Worm (Caenorhabditis elegans) whole organism, early embryonic: ENCODE measurements around the gene T28C12.2.

Source experiments
- B0310.2 ChIP-seq: sonication (generic microtip); optimal IDR thresholded peaks from 2 replicates; lab custom pipeline; 2016; ENCODE audit warnings: mild to moderate bottlenecking, missing genetic modification characterization, missing compliant biosample characterization
- aly-1 ChIP-seq: sonication (generic microtip); optimal IDR thresholded peaks from 2 replicates; lab custom pipeline; 2016; ENCODE audit warnings: missing genetic modification characterization, missing compliant biosample characterization
- ama-1 ChIP-seq: fragments of 150-350 bp; optimal IDR thresholded peaks from 2 replicates; lab custom pipeline; 2014
- ceh-36 ChIP-seq: sonication (generic microtip); optimal IDR thresholded peaks from 2 replicates; lab custom pipeline; 2016; ENCODE audit warnings: missing genetic modification characterization, inconsistent platforms, missing compliant biosample characterization
- ets-7 ChIP-seq: sonication (generic microtip); optimal IDR thresholded peaks from 2 replicates; lab custom pipeline; 2016; ENCODE audit warnings: missing genotype, missing genetic modification characterization, missing compliant biosample characterization
- flt-1 ChIP-seq: fragments of 200-800 bp; sonication (Bioruptor generic); IDR thresholded peaks from 2 replicates; pipeline ENCODE4 v1.3.6; 2022; ENCODE audit warnings: missing genetic modification characterization, missing compliant biosample characterization
- hmg-4 ChIP-seq: fragments of 200-800 bp; sonication (Bioruptor generic); optimal IDR thresholded peaks from 2 replicates; lab custom pipeline; 2018; ENCODE audit warnings: mild to moderate bottlenecking, missing genetic modification characterization, missing compliant biosample characterization
- scrt-1 ChIP-seq: fragments of 200-800 bp; sonication (Bioruptor generic); IDR thresholded peaks from 2 replicates; pipeline ENCODE4 v1.3.6; 2022; ENCODE audit warnings: missing genetic modification characterization, missing compliant biosample characterization
- tbx-11 ChIP-seq: fragments of 200-800 bp; sonication (Bioruptor generic); IDR thresholded peaks from 2 replicates; pipeline ENCODE4 v1.3.6; 2022; ENCODE audit warnings: missing genetic modification characterization, missing compliant biosample characterization

DNA sequence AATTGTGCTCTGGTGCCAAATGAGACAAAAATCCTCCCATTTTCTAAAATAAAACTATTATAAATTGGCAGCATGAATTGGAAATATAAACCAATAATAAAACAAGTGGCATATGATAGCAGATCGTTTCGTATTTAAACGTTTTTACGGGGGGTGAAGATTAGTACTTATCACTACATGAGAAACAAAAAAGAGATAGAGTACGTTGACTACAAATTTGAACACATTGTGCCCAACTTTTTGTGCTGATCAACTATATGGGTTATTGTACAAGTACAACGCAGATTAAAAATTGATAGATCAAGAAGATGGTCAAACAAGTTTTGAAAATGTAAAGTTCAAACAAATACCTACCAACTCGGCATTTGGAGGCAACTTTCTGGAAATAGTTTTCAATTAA, 39.5 kb downstream of the T28C12.2 start:
- TF ChIP-seq ets-7 = no peak
- TF ChIP-seq flt-1 = no peak
- TF ChIP-seq ama-1 = no peak
- TF ChIP-seq scrt-1 (GFP tag; lab: Robert Waterston, UW) = no peak
- TF ChIP-seq tbx-11 (GFP tag; lab: Robert Waterston, UW) = no peak
- no peak for TF ChIP-seq hmg-4 (GFP tag; lab: Kevin White, UChicago)
- no peak for TF ChIP-seq aly-1
- no peak for TF ChIP-seq ceh-36 (tag; lab: Kevin White, UChicago)
- no peak for TF ChIP-seq B0310.2 (tag; lab: Kevin White, UChicago)
